Worm (Caenorhabditis elegans) whole organism, young adult: ENCODE measurements around the gene C44C10.9.

Experiments used
- B0035.1 ChIP-seq: sonication (generic microtip); optimal IDR thresholded peaks from 2 replicates; lab custom pipeline; 2016; ENCODE audit warnings: missing genetic modification characterization, mild to moderate bottlenecking, missing compliant biosample characterization, missing genotype, missing genetic modification reagents
- C17E4.6 ChIP-seq: fragments of 200-800 bp; sonication (Bioruptor generic); IDR thresholded peaks from 2 replicates; pipeline ENCODE4 v1.3.6; 2022; ENCODE audit warnings: missing genetic modification reagents, missing genetic modification characterization, missing compliant biosample characterization
- F23B12.7 ChIP-seq: sonication (generic microtip); optimal IDR thresholded peaks from 2 replicates; lab custom pipeline; 2017; ENCODE audit warnings: missing genetic modification characterization, mild to moderate bottlenecking, missing compliant biosample characterization, antibody characterized with exemption, moderate library complexity; ENCODE audit not compliant: insufficient read depth
- F37B4.10 ChIP-seq: fragments of 200-800 bp; sonication (Bioruptor generic); IDR thresholded peaks from 2 replicates; pipeline ENCODE4 v1.3.6; 2022; ENCODE audit warnings: missing genetic modification characterization, missing compliant biosample characterization
- F39B2.1 ChIP-seq: fragments of 200-800 bp; sonication (Bioruptor generic); IDR thresholded peaks from 2 replicates; pipeline ENCODE4 v1.3.6; 2022; ENCODE audit warnings: missing genetic modification reagents, missing genetic modification characterization, missing compliant biosample characterization
- F49E8.2 ChIP-seq: sonication (generic microtip); optimal IDR thresholded peaks from 3 replicates; lab custom pipeline; 2017; ENCODE audit warnings: missing genetic modification characterization, mild to moderate bottlenecking, missing compliant biosample characterization, antibody characterized with exemption, moderate library complexity; ENCODE audit not compliant: insufficient read depth
- F52B5.7 ChIP-seq: sonication (generic microtip); optimal IDR thresholded peaks from 2 replicates; lab custom pipeline; 2016; ENCODE audit warnings: mild to moderate bottlenecking, missing genetic modification characterization, missing compliant biosample characterization
- K11D2.4 ChIP-seq: fragments of 200-800 bp; sonication (Bioruptor generic); IDR thresholded peaks from 2 replicates; pipeline ENCODE4 v1.3.6; 2022; ENCODE audit warnings: missing genetic modification reagents, missing genetic modification characterization, missing compliant biosample characterization
- T07F8.4 ChIP-seq: sonication (generic microtip); optimal IDR thresholded peaks from 2 replicates; lab custom pipeline; 2016; ENCODE audit warnings: mild to moderate bottlenecking, missing genetic modification characterization, moderate library complexity, missing compliant biosample characterization
- Y67H2A.10 ChIP-seq: fragments of 200-800 bp; sonication (Bioruptor generic); conservative IDR thresholded peaks from 2 replicates; pipeline ENCODE4 v1.3.6; 2022; ENCODE audit warnings: missing genetic modification reagents, missing genetic modification characterization, missing compliant biosample characterization
- ZK185.1 ChIP-seq: sonication (generic microtip); optimal IDR thresholded peaks from 2 replicates; lab custom pipeline; 2016; ENCODE audit warnings: mild to moderate bottlenecking, missing genetic modification characterization, missing compliant biosample characterization; ENCODE audit not compliant: poor library complexity, severe bottlenecking
- akir-1 ChIP-seq: fragments of 200-800 bp; sonication (Bioruptor generic); optimal IDR thresholded peaks from 2 replicates; lab custom pipeline; 2018; ENCODE audit warnings: mild to moderate bottlenecking, missing genetic modification characterization, moderate library complexity, missing compliant biosample characterization
- ama-1 ChIP-seq, 3 experiments: fragments of 150-350 bp in 1 of 3; sonication (generic microtip) in 2 of 3; optimal IDR thresholded peaks; 2 replicates each; lab custom pipeline; 2014 to 2018; ENCODE audit warnings: missing biosample characterization in 2 of 3, missing genetic modification characterization in 2 of 3, missing genetic modification reagents in 2 of 3
- aptf-3 ChIP-seq: fragments of 200-800 bp; sonication (Bioruptor generic); IDR thresholded peaks from 2 replicates; pipeline ENCODE4 v1.3.6; 2022; ENCODE audit warnings: missing genetic modification characterization, missing compliant biosample characterization
- bed-2 ChIP-seq: fragments of 200-800 bp; sonication (Bioruptor generic); IDR thresholded peaks from 2 replicates; pipeline ENCODE4 v1.3.6; 2022; ENCODE audit warnings: missing genetic modification reagents, missing genetic modification characterization, missing compliant biosample characterization
- ceh-40 ChIP-seq: fragments of 200-800 bp; sonication (Bioruptor generic); IDR thresholded peaks from 2 replicates; pipeline ENCODE4 v1.3.6; 2022; ENCODE audit warnings: missing genetic modification characterization, missing compliant biosample characterization
- dox-1 ChIP-seq: fragments of 200-800 bp; sonication (Bioruptor generic); IDR thresholded peaks from 2 replicates; pipeline ENCODE4 v1.3.6; 2022; ENCODE audit warnings: missing genetic modification reagents, missing genetic modification characterization, missing compliant biosample characterization
- dpff-1 ChIP-seq: sonication (generic microtip); optimal IDR thresholded peaks from 2 replicates; lab custom pipeline; 2017; ENCODE audit warnings: mild to moderate bottlenecking, missing genetic modification characterization, missing compliant biosample characterization
- egl-44 ChIP-seq: fragments of 200-800 bp; sonication (Bioruptor generic); IDR thresholded peaks from 2 replicates; pipeline ENCODE4 v1.3.6; 2022; ENCODE audit warnings: missing genetic modification reagents, missing genetic modification characterization, missing compliant biosample characterization
- egrh-3 ChIP-seq: fragments of 200-800 bp; sonication (Bioruptor generic); IDR thresholded peaks from 2 replicates; pipeline ENCODE4 v1.3.6; 2022; ENCODE audit warnings: missing genetic modification reagents, missing genetic modification characterization, missing compliant biosample characterization
- ekl-4 ChIP-seq: fragments of 200-800 bp; sonication (Bioruptor generic); IDR thresholded peaks from 2 replicates; pipeline ENCODE4 v1.3.6; 2022; ENCODE audit warnings: missing genetic modification reagents, missing genetic modification characterization, missing compliant biosample characterization
- hlh-26 ChIP-seq: fragments of 200-800 bp; sonication (Bioruptor generic); conservative IDR thresholded peaks from 2 replicates; pipeline ENCODE4 v1.3.6; 2022; ENCODE audit warnings: missing genetic modification reagents, missing genetic modification characterization, missing compliant biosample characterization
- hrde-1 ChIP-seq: sonication (generic microtip); optimal IDR thresholded peaks from 2 replicates; lab custom pipeline; 2016; ENCODE audit warnings: missing genetic modification characterization, mild to moderate bottlenecking, missing compliant biosample characterization, moderate library complexity, missing genotype, missing genetic modification reagents, borderline replicate concordance
- lag-1 ChIP-seq: fragments of 200-800 bp; sonication (Bioruptor generic); IDR thresholded peaks from 2 replicates; pipeline ENCODE4 v1.3.6; 2022; ENCODE audit warnings: missing genetic modification reagents, missing genetic modification characterization, missing compliant biosample characterization
- lsl-1 ChIP-seq: fragments of 200-800 bp; sonication (Bioruptor generic); optimal IDR thresholded peaks from 2 replicates; lab custom pipeline; 2018; ENCODE audit warnings: mild to moderate bottlenecking, missing genetic modification characterization, moderate library complexity, missing compliant biosample characterization
- madf-10 ChIP-seq: sonication (generic microtip); optimal IDR thresholded peaks from 2 replicates; lab custom pipeline; 2016; ENCODE audit warnings: mild to moderate bottlenecking, missing genetic modification characterization, missing compliant biosample characterization
- nfya-1 ChIP-seq: sonication (generic microtip); optimal IDR thresholded peaks from 2 replicates; lab custom pipeline; 2017; ENCODE audit warnings: antibody characterized with exemption, missing compliant biosample characterization, missing genetic modification characterization, borderline replicate concordance; ENCODE audit not compliant: insufficient read depth
- nfyb-1 ChIP-seq: fragments of 200-800 bp; sonication (Bioruptor generic); IDR thresholded peaks from 2 replicates; pipeline ENCODE4 v1.3.6; 2022; ENCODE audit warnings: missing genetic modification reagents, missing genetic modification characterization, missing compliant biosample characterization
- somi-1 ChIP-seq: fragments of 200-800 bp; sonication (Bioruptor generic); optimal IDR thresholded peaks from 2 replicates; lab custom pipeline; 2018; ENCODE audit warnings: mild to moderate bottlenecking, missing genetic modification characterization, missing compliant biosample characterization
- sptf-2 ChIP-seq: fragments of 200-800 bp; sonication (Bioruptor generic); optimal IDR thresholded peaks from 2 replicates; lab custom pipeline; 2018; ENCODE audit warnings: mild to moderate bottlenecking, missing genetic modification characterization, missing compliant biosample characterization
- tlf-1 ChIP-seq: fragments of 200-800 bp; sonication (Bioruptor generic); optimal IDR thresholded peaks from 2 replicates; lab custom pipeline; 2018; ENCODE audit warnings: mild to moderate bottlenecking, missing genetic modification characterization, missing compliant biosample characterization
- unc-62 ChIP-seq: fragments of 150-350 bp; optimal IDR thresholded peaks from 2 replicates; lab custom pipeline; 2014; ENCODE audit warnings: missing biosample characterization, missing genetic modification reagents, missing genetic modification characterization
- xnd-1 ChIP-seq: sonication (generic microtip); optimal IDR thresholded peaks from 2 replicates; lab custom pipeline; 2016; ENCODE audit warnings: missing genotype, missing genetic modification reagents, missing genetic modification characterization, missing compliant biosample characterization
- zfh-2 ChIP-seq: fragments of 200-800 bp; sonication (Bioruptor generic); conservative IDR thresholded peaks from 2 replicates; pipeline ENCODE4 v1.3.6; 2022; ENCODE audit warnings: missing genetic modification reagents, missing genetic modification characterization, missing compliant biosample characterization
- zim-3 ChIP-seq: sonication (generic microtip); optimal IDR thresholded peaks from 2 replicates; lab custom pipeline; 2017; ENCODE audit warnings: mild to moderate bottlenecking, missing genetic modification characterization, moderate library complexity, missing compliant biosample characterization
- ztf-18 ChIP-seq: sonication (generic microtip); optimal IDR thresholded peaks from 2 replicates; lab custom pipeline; 2016; ENCODE audit warnings: missing genotype, mild to moderate bottlenecking, missing genetic modification characterization, missing compliant biosample characterization
- ztf-25 ChIP-seq: fragments of 200-800 bp; sonication (Bioruptor generic); IDR thresholded peaks from 2 replicates; pipeline ENCODE4 v1.3.6; 2022; ENCODE audit warnings: missing genetic modification reagents, missing genetic modification characterization, missing compliant biosample characterization

C44C10.9 gene

DNA sequence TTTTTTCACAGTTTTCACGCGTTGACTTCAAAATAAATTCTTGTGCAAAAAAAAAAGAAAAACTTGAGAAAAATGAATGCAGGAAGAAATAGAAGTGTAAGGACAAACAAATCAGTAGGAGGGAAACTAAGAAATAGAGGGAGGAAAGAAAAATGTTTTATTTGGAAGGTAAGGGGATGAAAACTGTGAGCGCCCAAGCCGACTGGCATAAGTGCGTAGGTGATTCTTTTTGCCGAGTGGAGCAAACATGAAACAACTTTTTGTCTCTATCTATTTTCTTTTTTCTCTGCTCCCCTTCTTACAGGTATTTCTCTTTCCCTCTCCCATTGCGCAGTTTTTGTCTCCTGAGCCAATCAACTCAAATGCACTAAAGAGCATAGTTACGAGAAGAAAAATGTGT lies 2.4 kb upstream of the C44C10.9 start:
- TF ChIP-seq F23B12.7: no peak
- TF ChIP-seq somi-1 (GFP tag; lab: Kevin White, UChicago): no peak
- no peak for TF ChIP-seq dpff-1 (tag; lab: Kevin White, UChicago)
- no peak for TF ChIP-seq hrde-1 (tag; lab: Kevin White, UChicago)
- TF ChIP-seq F49E8.2 (tag; lab: Kevin White, UChicago): no peak
- no peak for TF ChIP-seq dox-1 (GFP tag; lab: Robert Waterston, UW)
- no peak for TF ChIP-seq sptf-2
- no peak for TF ChIP-seq hlh-26 (GFP tag; lab: Robert Waterston, UW)
- no peak for TF ChIP-seq F39B2.1
- no peak for TF ChIP-seq aptf-3
- TF ChIP-seq madf-10 (tag; lab: Kevin White, UChicago): no peak
- TF ChIP-seq egl-44: no peak
- no peak for TF ChIP-seq ZK185.1 (tag; lab: Kevin White, UChicago)
- TF ChIP-seq zim-3 (tag; lab: Kevin White, UChicago): no peak

DNA sequence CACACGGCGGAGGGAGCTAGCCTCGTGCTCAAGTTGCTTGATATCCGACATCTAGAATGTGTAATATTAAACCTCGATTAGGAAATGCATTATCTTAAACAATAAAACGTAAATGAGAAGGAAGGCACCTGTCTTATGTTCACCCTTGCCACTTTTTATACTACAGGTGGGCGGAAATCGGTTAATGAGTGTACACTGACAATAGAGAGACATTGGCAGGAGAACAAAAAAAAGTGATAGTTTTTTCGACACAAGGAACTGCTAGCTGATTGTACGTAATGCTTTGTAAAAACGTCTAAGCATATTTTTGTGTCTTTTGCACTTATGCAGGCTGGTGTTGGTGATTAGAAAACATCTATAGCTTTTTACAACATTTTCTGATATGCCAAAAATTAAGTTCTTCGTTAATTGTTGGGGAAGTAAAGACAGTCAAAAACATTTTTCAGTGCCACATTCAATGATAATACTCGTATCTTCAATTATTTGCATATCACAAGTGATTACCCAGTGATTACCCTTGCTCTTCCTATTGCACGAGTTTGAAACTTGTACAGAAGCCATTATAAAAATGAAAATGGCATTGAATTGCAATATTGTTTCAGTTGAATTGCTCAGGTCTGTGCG lies 4.0 kb downstream of the C44C10.9 start, which contains the start of gene col-180:
Gene col-180 (minus strand): TSS at position 51 of the 624 bp plus-strand sequence.
- TF ChIP-seq ztf-18 (tag; lab: Kevin White, UChicago) (no peak), lsl-1 (GFP tag; lab: Kevin White, UChicago) (no peak), akir-1 (GFP tag; lab: Kevin White, UChicago) (no peak), F49E8.2 (tag; lab: Kevin White, UChicago) (no peak), egrh-3 (GFP tag; lab: Robert Waterston, UW) (no peak), K11D2.4 (GFP tag; lab: Robert Waterston, UW) (no peak), C17E4.6 (GFP tag; lab: Robert Waterston, UW) (no peak), zim-3 (tag; lab: Kevin White, UChicago) (no peak), somi-1 (GFP tag; lab: Kevin White, UChicago) (no peak), lag-1 (no peak), B0035.1 (no peak), Y67H2A.10 (GFP tag; lab: Robert Waterston, UW) (no peak)

DNA sequence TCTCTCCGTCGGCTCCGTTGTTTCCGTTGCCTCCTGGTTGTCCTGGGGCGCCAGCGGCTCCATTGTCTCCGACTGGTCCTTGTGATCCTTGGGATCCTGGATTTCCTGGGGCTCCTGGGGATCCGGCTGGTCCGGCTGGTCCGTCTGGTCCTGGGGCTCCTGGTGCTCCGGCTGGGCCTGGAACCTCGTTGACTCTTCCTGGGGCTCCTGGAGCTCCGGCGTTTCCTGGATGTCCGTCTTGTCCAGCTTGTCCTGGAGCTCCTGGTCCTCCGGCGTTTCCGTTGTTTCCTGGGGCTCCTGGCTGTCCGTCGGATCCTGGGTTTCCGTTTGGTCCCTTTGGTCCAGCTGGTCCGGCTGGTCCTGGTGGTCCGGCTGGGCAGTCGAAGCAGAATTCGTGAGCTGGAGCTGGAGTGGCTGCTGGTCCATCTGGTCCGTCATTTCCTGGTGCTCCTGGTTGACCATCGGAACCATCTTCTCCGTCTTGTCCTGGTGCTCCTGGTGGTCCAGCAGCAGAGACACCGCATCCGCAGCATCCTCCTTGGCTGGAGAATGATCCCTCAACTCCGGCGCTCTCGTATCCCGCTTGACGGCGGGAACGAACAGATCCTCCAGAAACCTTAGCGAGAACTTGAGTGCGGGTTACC lies 4.8 kb downstream of the C44C10.9 start:
- TF ChIP-seq bed-2 (no peak), zfh-2 (GFP tag; lab: Robert Waterston, UW) (peak; percentile 90), C17E4.6 (GFP tag; lab: Robert Waterston, UW) (no peak), ztf-25 (GFP tag; lab: Robert Waterston, UW) (0 out of 2 replicates have a peak, but pooled peaks have one; percentile 13), ekl-4 (GFP tag; lab: Robert Waterston, UW) (no peak), unc-62 (GFP tag; lab: Kevin White, UChicago) (no peak), F37B4.10 (GFP tag; lab: Robert Waterston, UW) (no peak), ceh-40 (GFP tag; lab: Robert Waterston, UW) (no peak), ama-1 (optimal IDR thresholded peaks at IDR 0.05; lab: Kevin White, UChicago) (no peak), ama-1 (GFP tag; optimal IDR thresholded peaks at IDR 0.05; lab: Kevin White, UChicago) (no peak), tlf-1 (GFP tag; lab: Kevin White, UChicago) (no peak), T07F8.4 (tag; lab: Kevin White, UChicago) (no peak), egl-44 (no peak), nfya-1 (tag; lab: Kevin White, UChicago) (no peak), F52B5.7 (tag; lab: Kevin White, UChicago) (no peak), egrh-3 (GFP tag; lab: Robert Waterston, UW) (peak; percentile 95), xnd-1 (tag; lab: Kevin White, UChicago) (no peak), nfyb-1 (GFP tag; lab: Robert Waterston, UW) (0 out of 2 replicates have a peak, but pooled peaks have one; percentile 17)
- TF ChIP-seq, all 124 proteins: peak for 4
